Fruit fly (Drosophila melanogaster): Measurements from ENCODE around the gene Ccz1.

DNA sequence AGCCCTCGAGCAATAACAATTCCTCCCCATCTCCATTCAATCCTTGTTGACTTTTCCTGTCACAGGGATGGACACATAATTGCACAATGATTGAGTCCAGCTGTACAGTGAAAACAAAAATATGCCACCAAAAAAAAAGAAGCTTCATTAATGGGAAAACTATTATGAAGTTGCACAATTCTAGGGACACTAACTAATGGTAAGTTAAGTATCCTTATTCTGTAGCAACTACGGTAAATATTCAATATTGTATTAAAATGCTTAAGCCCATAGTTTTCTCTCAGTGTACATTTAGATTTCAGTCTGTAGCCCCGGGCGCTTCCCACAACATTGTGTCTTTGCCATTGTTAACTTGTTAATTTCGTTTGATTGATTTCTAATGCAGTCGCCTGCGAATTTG, 24.0 kb downstream of the Ccz1 start:
- TF ChIP-seq CTCF (optimal IDR thresholded peaks at IDR 0.05) (no peak), CG8478 (optimal IDR thresholded peaks at IDR 0.05) (no peak)

Data from S2 (cell line).